Worm (Caenorhabditis elegans): ENCODE results near the gene W09G12.7.

W09G12.7 gene

DNA sequence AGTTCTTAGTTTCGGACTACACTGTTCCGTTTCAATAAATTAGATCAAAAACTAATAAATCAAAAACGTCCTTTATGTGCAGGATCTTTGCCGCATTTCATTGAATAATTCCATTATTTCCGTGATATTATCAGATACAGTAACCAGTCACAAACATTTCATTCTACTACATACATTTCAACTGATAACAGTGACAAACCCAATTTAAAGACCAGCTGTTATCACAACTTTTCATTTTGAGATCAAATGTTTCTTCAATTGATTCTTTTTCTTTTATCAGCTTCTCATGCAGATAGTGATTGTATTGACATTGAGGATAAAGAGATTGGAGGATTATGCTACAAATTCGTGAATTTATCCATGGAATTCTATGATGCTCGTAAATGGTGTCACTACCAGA is 27.8 kb downstream of the W09G12.7 start, which contains the start of gene clec-168:
TSS of gene clec-168 (plus strand) at position 247 of the 400 bp plus-strand sequence.
- TF ChIP-seq W03F9.2 (tag; optimal IDR thresholded peaks at IDR 0.05) (no peak), him-1 (tag; optimal IDR thresholded peaks at IDR 0.05) (no peak), dao-5 (tag; optimal IDR thresholded peaks at IDR 0.05) (no peak)

DNA sequence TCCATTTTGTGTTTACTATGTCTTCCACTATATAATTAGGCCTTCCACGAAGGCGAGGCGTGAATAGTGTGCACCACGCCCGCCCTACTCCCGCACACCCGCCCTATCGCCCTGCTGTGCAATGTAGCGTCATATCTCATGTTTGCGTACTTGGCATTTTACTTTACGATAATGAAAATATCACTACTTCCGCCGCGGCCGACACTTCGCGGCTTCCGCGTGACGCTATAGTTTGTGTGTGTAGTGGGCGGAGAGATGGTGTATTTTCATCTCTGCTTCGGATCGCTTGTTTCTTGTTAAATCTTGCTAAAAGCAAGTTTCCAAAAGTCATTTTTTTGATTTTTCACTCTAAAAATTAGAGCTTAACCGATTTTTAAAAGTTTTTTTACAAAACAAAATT is 31.6 kb downstream of the W09G12.7 start:
- TF ChIP-seq W03F9.2 (tag; optimal IDR thresholded peaks at IDR 0.05) (no peak), dao-5 (tag; optimal IDR thresholded peaks at IDR 0.05) (no peak), him-1 (tag; optimal IDR thresholded peaks at IDR 0.05) (no peak)

DNA sequence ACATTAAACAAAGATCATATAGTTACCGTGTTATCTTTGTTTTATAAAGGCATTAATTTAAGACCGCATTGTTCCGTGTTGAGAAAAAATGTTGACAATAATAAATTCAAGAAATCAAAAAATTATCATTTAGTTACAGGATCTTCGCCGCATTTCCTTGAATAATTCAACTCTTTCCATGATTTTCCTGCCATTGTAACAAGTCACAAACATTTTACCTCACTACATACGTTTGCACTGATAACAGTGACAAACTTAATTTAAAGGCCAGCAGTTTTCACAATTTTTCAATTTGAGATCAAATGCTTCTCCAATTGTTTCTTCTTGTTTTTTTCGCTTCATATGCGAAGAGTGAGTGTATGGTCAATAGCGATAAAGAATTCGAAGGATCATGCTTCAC is 32.1 kb downstream of the W09G12.7 start, which contains the start of gene clec-169:
TSS of gene clec-169 (plus strand) at position 301 of the 400 bp plus-strand sequence.
- TF ChIP-seq W03F9.2 (tag; optimal IDR thresholded peaks at IDR 0.05) (no peak), him-1 (tag; optimal IDR thresholded peaks at IDR 0.05) (no peak), dao-5 (tag; optimal IDR thresholded peaks at IDR 0.05) (no peak)

DNA sequence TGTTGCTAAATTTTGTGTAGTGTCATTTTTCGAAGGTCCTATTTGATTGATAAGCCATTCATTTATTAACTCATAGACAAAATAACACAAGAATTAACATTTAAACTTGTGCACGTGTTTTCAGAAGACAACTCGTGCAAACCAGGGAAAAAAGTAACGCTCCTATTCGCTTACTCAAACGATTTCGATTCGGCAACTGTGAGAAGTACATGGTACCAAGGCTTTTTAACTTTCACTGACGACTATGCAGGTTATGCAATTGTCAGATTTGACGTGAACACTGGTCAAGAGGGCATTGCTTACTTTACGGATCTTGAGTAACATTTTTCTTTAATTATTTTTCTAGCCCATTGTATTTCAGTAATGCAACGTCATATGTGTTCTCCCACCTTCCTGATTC is 33.0 kb downstream of the W09G12.7 start:
- TF ChIP-seq dao-5 (tag; optimal IDR thresholded peaks at IDR 0.05) (no peak), him-1 (tag; optimal IDR thresholded peaks at IDR 0.05) (no peak), W03F9.2 (tag; optimal IDR thresholded peaks at IDR 0.05) (no peak)

DNA sequence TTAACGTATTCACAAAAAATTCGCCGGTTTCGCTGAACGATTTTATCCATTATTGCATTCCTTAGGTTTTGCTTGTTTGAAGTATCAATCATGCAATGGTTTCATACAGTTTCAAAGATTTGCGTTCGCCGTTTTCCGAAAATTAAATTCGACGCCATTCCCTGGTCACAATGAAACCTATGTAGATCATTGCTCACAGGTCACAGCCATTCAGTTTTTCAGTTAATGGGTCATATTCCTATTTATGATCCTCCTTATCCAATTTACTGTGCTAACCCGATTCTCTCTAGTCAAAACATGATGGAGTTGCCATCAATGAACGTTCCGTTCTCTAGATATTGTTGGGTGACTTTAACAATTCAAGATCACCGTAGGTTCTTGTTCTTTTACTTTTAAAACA is 36.0 kb downstream of the W09G12.7 start, which contains the start of gene F38A1.13:
TSS of gene F38A1.13 (plus strand) at position 301 of the 400 bp plus-strand sequence.
- TF ChIP-seq W03F9.2 (tag; optimal IDR thresholded peaks at IDR 0.05) (no peak), dao-5 (tag; optimal IDR thresholded peaks at IDR 0.05) (no peak), him-1 (tag; optimal IDR thresholded peaks at IDR 0.05) (no peak)

DNA sequence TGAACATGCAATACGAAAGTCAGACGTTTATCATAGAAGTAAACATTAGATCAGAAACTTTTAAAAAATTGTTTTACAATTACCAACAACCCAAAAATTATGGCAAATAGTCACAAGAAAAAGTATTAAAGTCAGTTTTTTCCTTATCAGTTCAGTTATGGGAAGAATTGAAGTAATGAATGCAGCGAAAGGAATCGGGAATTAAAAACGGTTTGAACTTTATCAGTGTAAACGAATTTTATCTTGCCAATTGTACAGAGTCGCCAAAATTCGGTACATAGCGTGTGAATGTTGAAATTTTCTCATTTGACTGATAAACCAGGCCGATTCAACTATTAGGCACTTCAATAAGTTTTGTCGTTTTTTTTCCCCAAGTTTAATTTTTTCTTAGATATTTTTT is 37.3 kb downstream of the W09G12.7 start:
- TF ChIP-seq dao-5 (tag; optimal IDR thresholded peaks at IDR 0.05) (no peak), W03F9.2 (tag; optimal IDR thresholded peaks at IDR 0.05) (no peak), him-1 (tag; optimal IDR thresholded peaks at IDR 0.05) (no peak)

DNA sequence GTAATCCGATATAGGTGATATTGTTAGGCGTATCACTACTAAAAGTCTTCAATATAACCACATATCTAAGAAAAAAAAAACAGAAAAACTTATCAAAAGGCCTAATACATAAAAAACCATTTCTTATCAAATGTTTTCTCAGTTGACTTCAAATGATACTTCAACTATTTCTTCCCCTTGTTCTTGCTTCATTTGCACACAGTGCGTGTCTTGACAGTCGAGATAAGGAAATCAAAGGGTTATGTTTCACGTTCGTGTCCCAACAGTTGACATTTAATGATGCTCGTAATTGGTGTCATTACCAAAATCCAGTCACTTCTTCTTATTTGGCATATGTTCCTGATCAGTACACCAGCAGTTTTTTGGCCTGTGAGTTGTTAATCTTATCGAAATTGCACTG is 37.8 kb downstream of the W09G12.7 start, which contains the start of gene clec-170:
TSS of gene clec-170 (plus strand) at position 143 of the 400 bp plus-strand sequence.
- TF ChIP-seq W03F9.2 (tag; optimal IDR thresholded peaks at IDR 0.05) (no peak), dao-5 (tag; optimal IDR thresholded peaks at IDR 0.05) (no peak), him-1 (tag; optimal IDR thresholded peaks at IDR 0.05) (no peak)

DNA sequence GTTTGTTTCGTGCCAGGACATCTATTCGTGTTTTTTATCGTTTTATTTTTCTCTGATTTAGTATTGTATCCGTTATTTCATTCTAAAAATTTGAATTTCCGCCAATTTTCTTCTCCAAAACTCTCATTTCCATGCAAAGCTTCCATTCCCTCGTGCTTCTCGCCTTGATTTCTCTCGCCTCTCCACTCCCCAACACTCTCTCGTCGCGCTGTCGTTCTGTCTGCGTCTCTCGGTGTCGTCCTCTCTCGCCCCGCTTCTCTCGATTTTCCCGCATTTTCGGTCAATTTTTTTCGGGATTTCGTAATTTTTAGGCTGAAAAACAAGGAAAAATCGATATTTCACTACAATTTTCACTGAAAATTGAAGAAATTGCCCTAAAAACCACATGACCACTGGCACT is 45.7 kb downstream of the W09G12.7 start, which contains the start of gene C09E9.1:
TSS of gene C09E9.1 (plus strand) at position 286 of the 400 bp plus-strand sequence.
- TF ChIP-seq him-1 (tag; optimal IDR thresholded peaks at IDR 0.05) (no peak), dao-5 (tag; optimal IDR thresholded peaks at IDR 0.05) (no peak), W03F9.2 (tag; optimal IDR thresholded peaks at IDR 0.05) (peak; percentile 32)

DNA sequence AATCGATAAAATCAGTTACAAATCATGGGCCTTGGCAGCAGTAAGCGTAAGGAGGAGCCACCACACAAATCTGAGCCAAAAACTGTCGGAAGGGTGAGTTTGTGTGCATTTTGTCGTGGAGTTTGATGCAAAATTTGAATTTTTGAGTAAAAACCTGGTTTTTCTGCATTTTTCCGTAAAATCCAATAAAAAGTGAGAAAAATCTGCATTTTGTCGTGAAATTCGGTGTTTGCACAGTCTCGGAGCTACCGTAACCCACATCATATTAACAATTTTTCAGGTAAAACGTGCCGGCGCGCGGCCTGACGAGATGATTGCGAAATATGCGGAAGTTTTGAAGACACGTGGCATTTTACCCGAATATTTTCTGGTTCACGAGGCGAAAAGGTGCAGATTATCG is 47.0 kb downstream of the W09G12.7 start:
- TF ChIP-seq W03F9.2 (tag; optimal IDR thresholded peaks at IDR 0.05): no peak
- no peak for TF ChIP-seq dao-5 (tag; optimal IDR thresholded peaks at IDR 0.05)
- no peak for TF ChIP-seq him-1 (tag; optimal IDR thresholded peaks at IDR 0.05)

DNA sequence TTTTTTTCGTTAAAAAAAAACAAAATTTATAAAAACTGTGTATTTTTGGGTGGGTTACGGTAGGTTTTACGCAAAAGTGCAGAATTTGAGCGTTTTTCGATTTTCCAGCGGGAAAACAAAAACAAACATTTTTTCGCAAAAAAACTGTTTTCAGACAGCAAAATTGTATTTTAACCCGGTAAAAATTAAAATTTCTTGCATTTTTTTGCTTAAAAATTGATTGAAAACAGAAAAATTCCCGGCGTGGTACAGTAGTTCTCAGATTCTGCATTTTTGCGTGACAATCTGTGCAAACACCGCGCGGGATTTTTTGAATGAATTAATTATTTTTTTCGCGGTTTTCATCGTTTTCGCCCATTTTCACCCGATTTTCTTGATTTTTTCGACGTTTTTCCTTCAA is 48.2 kb downstream of the W09G12.7 start:
- no peak for TF ChIP-seq W03F9.2 (tag; optimal IDR thresholded peaks at IDR 0.05)
- no peak for TF ChIP-seq dao-5 (tag; optimal IDR thresholded peaks at IDR 0.05)
- TF ChIP-seq him-1 (tag; optimal IDR thresholded peaks at IDR 0.05): no peak

DNA sequence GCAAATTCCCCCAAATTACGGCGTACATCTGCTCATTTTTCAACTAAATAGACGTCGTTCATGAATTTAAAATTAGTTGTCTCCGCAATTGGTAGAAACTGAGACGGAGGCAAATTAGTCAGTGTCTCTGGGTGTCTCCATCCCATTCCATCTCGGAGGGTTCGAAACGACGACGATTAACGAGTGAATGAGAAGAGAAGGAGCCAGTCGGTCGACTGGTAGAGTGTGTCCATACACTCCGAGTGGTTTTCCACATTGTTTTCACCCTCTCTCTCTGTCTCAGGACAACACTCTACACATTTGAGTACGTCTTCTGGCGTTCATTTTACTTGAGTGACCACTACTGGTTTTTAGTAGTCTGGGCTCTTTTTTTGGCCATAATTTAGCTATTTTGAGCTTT is 50.1 kb downstream of the W09G12.7 start:
- TF ChIP-seq him-1 (tag; optimal IDR thresholded peaks at IDR 0.05) (no peak), W03F9.2 (tag; optimal IDR thresholded peaks at IDR 0.05) (no peak), dao-5 (tag; optimal IDR thresholded peaks at IDR 0.05) (no peak)

Measured in whole organism, L4/young adult.